Worm (Caenorhabditis elegans): ENCODE data around the gene epg-6.

The epg-6 gene

DNA sequence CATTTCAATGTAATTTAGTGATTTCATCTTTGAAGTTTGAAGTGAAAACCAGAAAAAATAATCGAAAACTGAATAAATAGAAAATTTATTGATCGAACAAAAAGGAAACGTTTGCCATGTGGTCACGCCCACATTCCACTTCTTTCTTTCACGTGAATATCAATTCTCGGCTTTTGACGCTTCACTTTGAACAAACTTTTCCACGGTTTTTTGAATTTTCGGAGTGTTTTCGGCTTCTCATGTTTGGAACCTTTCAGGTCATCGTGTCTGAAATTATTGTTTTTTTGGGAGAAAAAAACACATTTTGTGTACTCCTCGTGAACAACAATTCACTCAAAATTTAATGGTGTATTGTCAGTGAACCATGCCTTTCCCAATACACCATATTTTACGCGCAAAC, 47.1 kb downstream of the epg-6 start, which contains the start of gene T21C12.8:
Gene T21C12.8, minus strand, starts transcription at position 101 of the 400 bp plus-strand sequence.
- no peak for TF ChIP-seq fos-1 (tag; optimal IDR thresholded peaks at IDR 0.05)
- no peak for TF ChIP-seq ZK546.5 (tag; optimal IDR thresholded peaks at IDR 0.05)
- no peak for TF ChIP-seq ceh-9 (tag; optimal IDR thresholded peaks at IDR 0.05)
- TF ChIP-seq pha-4 (tag; optimal IDR thresholded peaks at IDR 0.05), result no peak
- no peak for TF ChIP-seq ceh-16 (tag; optimal IDR thresholded peaks at IDR 0.05)
- no peak for TF ChIP-seq hmg-11 (tag; optimal IDR thresholded peaks at IDR 0.05)
- TF ChIP-seq elt-2 (tag; optimal IDR thresholded peaks at IDR 0.05), result no peak
- TF ChIP-seq ztf-11 (tag; optimal IDR thresholded peaks at IDR 0.05), result no peak
- no peak for TF ChIP-seq daf-12 (tag; optimal IDR thresholded peaks at IDR 0.05)
- TF ChIP-seq fkh-10 (GFP tag; optimal IDR thresholded peaks at IDR 0.05), result no peak
- no peak for TF ChIP-seq R02D3.7 (tag; optimal IDR thresholded peaks at IDR 0.05)
- no peak for TF ChIP-seq lin-15B (tag; optimal IDR thresholded peaks at IDR 0.05)
- no peak for TF ChIP-seq nhr-12 (tag; optimal IDR thresholded peaks at IDR 0.05)
- no peak for TF ChIP-seq nhr-77 (tag; optimal IDR thresholded peaks at IDR 0.05)
- TF ChIP-seq nhr-43 (tag; optimal IDR thresholded peaks at IDR 0.05; ENCODE audit: poor library complexity, severe bottlenecking), result no peak
- no peak for TF ChIP-seq skn-1 (tag; optimal IDR thresholded peaks at IDR 0.05)
- TF ChIP-seq lsy-12 (tag; optimal IDR thresholded peaks at IDR 0.05), result no peak
- TF ChIP-seq nhr-67 (tag; optimal IDR thresholded peaks at IDR 0.05), result no peak
- TF ChIP-seq unc-62 (GFP tag; optimal IDR thresholded peaks at IDR 0.05), result no peak
- no peak for TF ChIP-seq jun-1 (tag; optimal IDR thresholded peaks at IDR 0.05)
